Worm (Caenorhabditis elegans) whole organism, L3 larva: ENCODE results near the gene sec-16A.2.

ENCODE experiments used
- ama-1 ChIP-seq: fragments of 150-350 bp; optimal IDR thresholded peaks from 2 replicates; lab custom pipeline; 2018
- ceh-82 ChIP-seq: fragments of 150-350 bp; optimal IDR thresholded peaks from 2 replicates; lab custom pipeline; 2014; ENCODE audit warnings: missing biosample characterization, missing genetic modification characterization
- ceh-9 ChIP-seq: sonication (generic microtip); optimal IDR thresholded peaks from 2 replicates; lab custom pipeline; 2018; ENCODE audit warnings: missing biosample characterization, missing genetic modification characterization
- egl-27 ChIP-seq: sonication (generic microtip); optimal IDR thresholded peaks from 4 replicates; lab custom pipeline; 2017; ENCODE audit warnings: missing biosample characterization, missing genetic modification reagents, missing genetic modification characterization
- elt-1 ChIP-seq: fragments of 150-350 bp; optimal IDR thresholded peaks from 2 replicates; lab custom pipeline; 2014; ENCODE audit warnings: missing biosample characterization, missing genetic modification characterization
- lin-15B ChIP-seq: fragments of 150-350 bp; optimal IDR thresholded peaks from 2 replicates; lab custom pipeline; 2014; ENCODE audit warnings: missing biosample characterization, missing genetic modification characterization
- lin-39 ChIP-seq: fragments of 150-350 bp; optimal IDR thresholded peaks from 2 replicates; lab custom pipeline; 2018; ENCODE audit warnings: missing biosample characterization, missing genetic modification reagents, missing genetic modification characterization
- mml-1 ChIP-seq: fragments of 150-350 bp; sonication (generic microtip); optimal IDR thresholded peaks from 3 replicates; lab custom pipeline; 2014; ENCODE audit warnings: missing biosample characterization, missing genetic modification characterization
- nhr-25 ChIP-seq: sonication (generic microtip); optimal IDR thresholded peaks from 2 replicates; lab custom pipeline; 2017; ENCODE audit warnings: missing biosample characterization, missing genetic modification characterization
- nhr-28 ChIP-seq: fragments of 150-350 bp; optimal IDR thresholded peaks from 2 replicates; lab custom pipeline; 2014; ENCODE audit warnings: missing biosample characterization, missing genetic modification characterization
- nhr-77 ChIP-seq: fragments of 150-350 bp; optimal IDR thresholded peaks from 2 replicates; lab custom pipeline; 2014; ENCODE audit warnings: missing biosample characterization, missing genetic modification characterization
- pha-4 ChIP-seq: fragments of 150-350 bp; optimal IDR thresholded peaks from 2 replicates; lab custom pipeline; 2014; ENCODE audit warnings: missing biosample characterization, missing genetic modification reagents, missing genetic modification characterization
- tbx-2 ChIP-seq: sonication (generic microtip); optimal IDR thresholded peaks from 2 replicates; lab custom pipeline; 2016; ENCODE audit warnings: mild to moderate bottlenecking, missing genetic modification characterization, missing compliant biosample characterization
- unc-39 ChIP-seq: sonication (generic microtip); optimal IDR thresholded peaks from 4 replicates; lab custom pipeline; 2017; ENCODE audit warnings: missing biosample characterization, missing genetic modification characterization

DNA sequence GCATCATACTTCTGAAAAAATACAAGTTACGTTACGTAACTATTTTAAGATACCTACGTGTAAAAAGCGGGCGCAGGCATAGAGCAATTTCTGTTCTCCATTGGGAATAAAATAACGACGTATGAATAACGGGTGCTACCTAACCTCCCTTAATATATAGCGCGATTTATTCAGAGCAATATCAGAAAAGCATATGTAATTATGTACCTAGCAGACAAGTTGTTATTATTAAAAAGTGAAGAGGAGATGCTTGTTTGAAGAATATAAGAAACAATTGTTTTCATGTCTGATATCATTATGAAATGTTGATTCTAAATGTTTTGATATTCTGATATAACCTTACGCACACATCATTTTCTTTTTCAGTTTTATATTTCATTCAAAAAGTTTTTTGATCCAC, 31.9 kb downstream of the sec-16A.2 start, which contains the start of gene srh-11:
- TF ChIP-seq pha-4 (tag; lab: Kevin White, UChicago) (no peak), mml-1 (tag; lab: Kevin White, UChicago) (no peak), lin-15B (tag; lab: Kevin White, UChicago) (no peak), tbx-2 (tag; lab: Kevin White, UChicago) (no peak), nhr-28 (tag; lab: Kevin White, UChicago) (no peak), nhr-77 (tag; lab: Kevin White, UChicago) (no peak), nhr-25 (tag; lab: Kevin White, UChicago) (no peak), lin-39 (tag; lab: Kevin White, UChicago) (no peak), egl-27 (no peak), ceh-82 (tag; lab: Kevin White, UChicago) (no peak), unc-39 (tag; lab: Kevin White, UChicago) (no peak), ceh-9 (tag; lab: Kevin White, UChicago) (no peak), elt-1 (tag; lab: Kevin White, UChicago) (no peak), ama-1 (no peak)
